Worm (Caenorhabditis elegans) whole organism, late embryonic: Measurements from ENCODE around the gene rpl-21.

Experiments
- C08G9.2 ChIP-seq: sonication (generic microtip); optimal IDR thresholded peaks from 2 replicates; lab custom pipeline; 2016; ENCODE audit warnings: mild to moderate bottlenecking, missing genetic modification characterization, moderate library complexity, missing compliant biosample characterization
- F13H6.1 ChIP-seq: sonication (generic microtip); optimal IDR thresholded peaks from 2 replicates; lab custom pipeline; 2016; ENCODE audit warnings: missing genetic modification characterization, missing compliant biosample characterization
- ceh-18 ChIP-seq: sonication (generic microtip); optimal IDR thresholded peaks from 2 replicates; lab custom pipeline; 2016; ENCODE audit warnings: missing genetic modification characterization, missing compliant biosample characterization
- ceh-9 ChIP-seq: sonication (generic microtip); optimal IDR thresholded peaks from 2 replicates; lab custom pipeline; 2016; ENCODE audit warnings: mild to moderate bottlenecking, missing genetic modification characterization, inconsistent platforms, missing compliant biosample characterization
- dve-1 ChIP-seq: sonication (generic microtip); optimal IDR thresholded peaks from 2 replicates; lab custom pipeline; 2017; ENCODE audit warnings: antibody characterized with exemption, mild to moderate bottlenecking, missing genetic modification characterization, missing compliant biosample characterization
- gmeb-2 ChIP-seq: sonication (generic microtip); optimal IDR thresholded peaks from 2 replicates; lab custom pipeline; 2016; ENCODE audit warnings: missing genetic modification characterization, inconsistent platforms, missing compliant biosample characterization
- lin-11 ChIP-seq: fragments of 200-800 bp; sonication (Bioruptor generic); optimal IDR thresholded peaks from 2 replicates; lab custom pipeline; 2018; ENCODE audit warnings: mild to moderate bottlenecking, missing genetic modification characterization, missing compliant biosample characterization
- madf-2 ChIP-seq: sonication (generic microtip); optimal IDR thresholded peaks from 2 replicates; lab custom pipeline; 2017; ENCODE audit warnings: missing genetic modification characterization, missing compliant biosample characterization
- pqm-1 ChIP-seq: sonication (generic microtip); optimal IDR thresholded peaks from 2 replicates; lab custom pipeline; 2016; ENCODE audit warnings: missing genetic modification characterization, missing compliant biosample characterization

ce11 chrIII:8176265-8176664 is 46.2 kb upstream of the rpl-21 start, which contains the start of gene C50C3.12:
- TF ChIP-seq C08G9.2 (tag; lab: Kevin White, UChicago): no peak
- no peak for TF ChIP-seq ceh-18 (tag; lab: Kevin White, UChicago)
- TF ChIP-seq F13H6.1 (tag; lab: Kevin White, UChicago): no peak
- TF ChIP-seq dve-1 (tag; lab: Kevin White, UChicago): no peak
- no peak for TF ChIP-seq ceh-9 (tag; lab: Kevin White, UChicago)
- TF ChIP-seq gmeb-2 (tag; lab: Kevin White, UChicago): no peak
- TF ChIP-seq lin-11 (tag; lab: Kevin White, UChicago): no peak
- no peak for TF ChIP-seq pqm-1 (tag; lab: Kevin White, UChicago)
- no peak for TF ChIP-seq madf-2 (tag; lab: Kevin White, UChicago)
